Worm (Caenorhabditis elegans) whole organism, young adult: ENCODE measurements around the gene srh-246.

Source experiments
- attf-5 ChIP-seq: fragments of 200-800 bp; sonication (Bioruptor generic); optimal IDR thresholded peaks from 2 replicates; lab custom pipeline; 2018; ENCODE audit warnings: mild to moderate bottlenecking, missing genetic modification characterization, missing compliant biosample characterization
- attf-6 ChIP-seq: fragments of 200-800 bp; sonication (Bioruptor generic); IDR thresholded peaks from 2 replicates; pipeline ENCODE4 v1.3.6; 2022; ENCODE audit warnings: missing genetic modification reagents, missing genetic modification characterization, missing compliant biosample characterization
- bed-2 ChIP-seq: fragments of 200-800 bp; sonication (Bioruptor generic); IDR thresholded peaks from 2 replicates; pipeline ENCODE4 v1.3.6; 2022; ENCODE audit warnings: missing genetic modification reagents, missing genetic modification characterization, missing compliant biosample characterization
- ceh-40 ChIP-seq: fragments of 200-800 bp; sonication (Bioruptor generic); IDR thresholded peaks from 2 replicates; pipeline ENCODE4 v1.3.6; 2022; ENCODE audit warnings: missing genetic modification characterization, missing compliant biosample characterization
- ceh-58 ChIP-seq: fragments of 200-800 bp; sonication (Bioruptor generic); IDR thresholded peaks from 2 replicates; pipeline ENCODE4 v1.3.6; 2022; ENCODE audit warnings: missing genetic modification characterization, missing compliant biosample characterization
- dpl-1 ChIP-seq: fragments of 150-350 bp; optimal IDR thresholded peaks from 2 replicates; lab custom pipeline; 2014; ENCODE audit warnings: missing biosample characterization, missing genetic modification reagents, missing genetic modification characterization
- lag-1 ChIP-seq: fragments of 200-800 bp; sonication (Bioruptor generic); IDR thresholded peaks from 2 replicates; pipeline ENCODE4 v1.3.6; 2022; ENCODE audit warnings: missing genetic modification reagents, missing genetic modification characterization, missing compliant biosample characterization
- lin-40 ChIP-seq: sonication (generic microtip); optimal IDR thresholded peaks from 2 replicates; lab custom pipeline; 2016; ENCODE audit warnings: missing genetic modification characterization, mild to moderate bottlenecking, missing compliant biosample characterization, missing genotype, missing genetic modification reagents
- pha-4 ChIP-seq: fragments of 150-350 bp; sonication (generic microtip); optimal IDR thresholded peaks from 2 replicates; lab custom pipeline; 2014; ENCODE audit warnings: missing biosample characterization, missing genetic modification reagents, missing genetic modification characterization
- rpc-1 ChIP-seq, 2 experiments: fragments of 150-350 bp in 1 of 2; sonication (generic microtip) in 1 of 2; optimal IDR thresholded peaks; 2 replicates each; lab custom pipeline; 2014 to 2018; ENCODE audit warnings: missing biosample characterization in 1 of 2, missing genetic modification characterization in 1 of 2, missing genetic modification reagents in 1 of 2, missing genotype in 1 of 2
- snpc-4 ChIP-seq, 5 experiments: fragments of 150-350 bp in 1 of 5; sonication (generic microtip) in 4 of 5; optimal IDR thresholded peaks; 2 replicates each; lab custom pipeline; 2014 to 2018; ENCODE audit warnings: missing genetic modification characterization in 5 of 5, missing biosample characterization in 3 of 5, antibody characterized with exemption in 2 of 5, mild to moderate bottlenecking in 2 of 5, missing compliant biosample characterization in 2 of 5, missing genotype in 2 of 5, moderate library complexity in 2 of 5, missing genetic modification reagents in 1 of 5
- unc-62 ChIP-seq: fragments of 150-350 bp; optimal IDR thresholded peaks from 2 replicates; lab custom pipeline; 2014; ENCODE audit warnings: missing biosample characterization, missing genetic modification reagents, missing genetic modification characterization

ce11 chrV:664337-664847, 6.8 kb upstream of the srh-246 start, which contains the start of the genes F31F4.11 and srh-266:
- TF ChIP-seq snpc-4 (GFP tag; optimal IDR thresholded peaks at IDR 0.05; lab: Kevin White, UChicago) = no peak
- TF ChIP-seq snpc-4 (tag; optimal IDR thresholded peaks at IDR 0.05; lab: Kevin White, UChicago) = no peak
- no peak for TF ChIP-seq lin-40 (tag; lab: Kevin White, UChicago)
- TF ChIP-seq attf-5 (GFP tag; lab: Kevin White, UChicago) = no peak
- no peak for TF ChIP-seq bed-2 (GFP tag; lab: Robert Waterston, UW)
- no peak for TF ChIP-seq pha-4 (tag; lab: Kevin White, UChicago)
- no peak for TF ChIP-seq ceh-40
- no peak for TF ChIP-seq dpl-1 (GFP tag; lab: Kevin White, UChicago)
- TF ChIP-seq rpc-1 (optimal IDR thresholded peaks at IDR 0.05; lab: Kevin White, UChicago) = no peak
- no peak for TF ChIP-seq rpc-1 (tag; optimal IDR thresholded peaks at IDR 0.05; lab: Kevin White, UChicago)
- no peak for TF ChIP-seq lag-1 (GFP tag; lab: Robert Waterston, UW)
- no peak for TF ChIP-seq ceh-58 (GFP tag; lab: Robert Waterston, UW)
- TF ChIP-seq attf-6 (GFP tag; lab: Robert Waterston, UW) = no peak
- TF ChIP-seq unc-62 (GFP tag; lab: Kevin White, UChicago) = no peak
